Worm (Caenorhabditis elegans) whole organism, early embryonic: ENCODE data around the gene fip-5.

ENCODE experiments used
- B0310.2 ChIP-seq: sonication (generic microtip); optimal IDR thresholded peaks from 2 replicates; lab custom pipeline; 2016; ENCODE audit warnings: mild to moderate bottlenecking, missing genetic modification characterization, missing compliant biosample characterization
- F13C5.2 ChIP-seq: sonication (generic microtip); optimal IDR thresholded peaks from 2 replicates; lab custom pipeline; 2017; ENCODE audit warnings: mild to moderate bottlenecking, missing genetic modification characterization, inconsistent platforms, missing compliant biosample characterization
- aly-1 ChIP-seq: sonication (generic microtip); optimal IDR thresholded peaks from 2 replicates; lab custom pipeline; 2016; ENCODE audit warnings: missing genetic modification characterization, missing compliant biosample characterization
- ama-1 ChIP-seq: fragments of 150-350 bp; optimal IDR thresholded peaks from 2 replicates; lab custom pipeline; 2014
- ceh-13 ChIP-seq: fragments of 200-800 bp; sonication (Bioruptor generic); optimal IDR thresholded peaks from 2 replicates; lab custom pipeline; 2018; ENCODE audit warnings: mild to moderate bottlenecking, missing genetic modification characterization, missing compliant biosample characterization
- ceh-36 ChIP-seq: sonication (generic microtip); optimal IDR thresholded peaks from 2 replicates; lab custom pipeline; 2016; ENCODE audit warnings: missing genetic modification characterization, inconsistent platforms, missing compliant biosample characterization
- hmg-4 ChIP-seq: fragments of 200-800 bp; sonication (Bioruptor generic); optimal IDR thresholded peaks from 2 replicates; lab custom pipeline; 2018; ENCODE audit warnings: mild to moderate bottlenecking, missing genetic modification characterization, missing compliant biosample characterization
- hnd-1 ChIP-seq: sonication (generic microtip); optimal IDR thresholded peaks from 2 replicates; lab custom pipeline; 2016; ENCODE audit warnings: missing genetic modification characterization, missing compliant biosample characterization
- scrt-1 ChIP-seq: fragments of 200-800 bp; sonication (Bioruptor generic); IDR thresholded peaks from 2 replicates; pipeline ENCODE4 v1.3.6; 2022; ENCODE audit warnings: missing genetic modification characterization, missing compliant biosample characterization
- tbx-11 ChIP-seq: fragments of 200-800 bp; sonication (Bioruptor generic); IDR thresholded peaks from 2 replicates; pipeline ENCODE4 v1.3.6; 2022; ENCODE audit warnings: missing genetic modification characterization, missing compliant biosample characterization

ce11 chrX:10297410-10297809 is 5.1 kb upstream of the fip-5 start:
- TF ChIP-seq B0310.2 (tag; lab: Kevin White, UChicago) (no peak), ama-1 (lab: Kevin White, UChicago) (no peak), hmg-4 (no peak), F13C5.2 (tag; lab: Kevin White, UChicago) (no peak), ceh-13 (GFP tag; lab: Kevin White, UChicago) (no peak), tbx-11 (no peak), scrt-1 (GFP tag; lab: Robert Waterston, UW) (no peak), hnd-1 (tag; lab: Kevin White, UChicago) (no peak), ceh-36 (tag; lab: Kevin White, UChicago) (no peak), aly-1 (no peak)
